Worm (Caenorhabditis elegans): ENCODE results near the gene R10H10.4.

Gene R10H10.4

ce11 chrIV:10413828-10414227 lies 19.1 kb upstream of the R10H10.4 start, which contains the start of gene R10H10.7:
R10H10.7 (minus strand) TSS chrIV:10413928.
- TF ChIP-seq nhr-27 (tag; optimal IDR thresholded peaks at IDR 0.05) (no peak), ceh-100 (GFP tag; IDR thresholded peaks at IDR 0.05) (no peak), ztf-28 (GFP tag; IDR thresholded peaks at IDR 0.05) (no peak), mcd-1 (GFP tag; IDR thresholded peaks at IDR 0.05) (no peak), K11D2.4 (GFP tag; IDR thresholded peaks at IDR 0.05) (no peak), madf-10 (tag; optimal IDR thresholded peaks at IDR 0.05) (no peak), somi-1 (GFP tag; optimal IDR thresholded peaks at IDR 0.05) (no peak), tlf-1 (GFP tag; optimal IDR thresholded peaks at IDR 0.05) (no peak), F55B11.4 (tag; optimal IDR thresholded peaks at IDR 0.05; ENCODE audit: borderline replicate concordance, insufficient read depth) (no peak), ztf-22 (GFP tag; optimal IDR thresholded peaks at IDR 0.05) (no peak), efl-1 (GFP tag; optimal IDR thresholded peaks at IDR 0.05) (no peak), dpl-1 (GFP tag; optimal IDR thresholded peaks at IDR 0.05) (no peak), ceh-40 (GFP tag; IDR thresholded peaks at IDR 0.05) (no peak), ekl-4 (GFP tag; IDR thresholded peaks at IDR 0.05) (no peak), ztf-18 (tag; optimal IDR thresholded peaks at IDR 0.05) (no peak), madf-8 (GFP tag; conservative IDR thresholded peaks at IDR 0.05) (no peak), Y95B8A.8 (GFP tag; IDR thresholded peaks at IDR 0.05) (no peak), egl-18 (GFP tag; IDR thresholded peaks at IDR 0.05) (no peak), hmg-20 (GFP tag; IDR thresholded peaks at IDR 0.05) (no peak)

- TF ChIP-seq hmg-20 (GFP tag; IDR thresholded peaks at IDR 0.05) (no peak), B0035.1 (tag; optimal IDR thresholded peaks at IDR 0.05) (no peak), attf-5 (GFP tag; optimal IDR thresholded peaks at IDR 0.05) (no peak), nfya-1 (tag; optimal IDR thresholded peaks at IDR 0.05; ENCODE audit: borderline replicate concordance, insufficient read depth) (no peak), egrh-3 (GFP tag; IDR thresholded peaks at IDR 0.05) (no peak)
These were observed 14.6 kb upstream of the R10H10.4 start, which contains the start of gene rfk-1 for ce11 chrIV:10409377-10409776. rfk-1 (minus strand) TSS chrIV:10409477.

ce11 chrIV:10403193-10404058 lies 8.7 kb upstream of the R10H10.4 start, which contains the start of gene gpa-7:
gpa-7 (plus strand) TSS chrIV:10404008.
- TF ChIP-seq somi-1 (GFP tag; optimal IDR thresholded peaks at IDR 0.05) (peak; percentile 58), madf-10 (tag; optimal IDR thresholded peaks at IDR 0.05) (no peak), hlh-26 (GFP tag; conservative IDR thresholded peaks at IDR 0.05) (no peak), rcor-1 (GFP tag; IDR thresholded peaks at IDR 0.05) (0 out of 2 replicates have a peak, but pooled peaks have one; percentile 9), snpc-3.4 (tag; optimal IDR thresholded peaks at IDR 0.05) (no peak), rpc-1 (optimal IDR thresholded peaks at IDR 0.05) (no peak), rpc-1 (tag; optimal IDR thresholded peaks at IDR 0.05) (no peak), chd-7 (tag; optimal IDR thresholded peaks at IDR 0.05) (peak; percentile 71), attf-6 (GFP tag; IDR thresholded peaks at IDR 0.05) (no peak), athp-1 (tag; optimal IDR thresholded peaks at IDR 0.05) (no peak), cebp-1 (GFP tag; IDR thresholded peaks at IDR 0.05) (no peak), cebp-1 (tag; optimal IDR thresholded peaks at IDR 0.05) (peak; percentile 41), attf-5 (GFP tag; optimal IDR thresholded peaks at IDR 0.05) (peak; percentile 19), lin-40 (tag; optimal IDR thresholded peaks at IDR 0.05) (peak; percentile 54), egl-18 (GFP tag; IDR thresholded peaks at IDR 0.05) (0 out of 2 replicates have a peak, but pooled peaks have one; percentile 47), ets-4 (GFP tag; optimal IDR thresholded peaks at IDR 0.05) (no peak), F55B11.4 (tag; optimal IDR thresholded peaks at IDR 0.05; ENCODE audit: borderline replicate concordance, insufficient read depth) (no peak), let-526 (GFP tag; IDR thresholded peaks at IDR 0.05) (no peak), egrh-3 (GFP tag; IDR thresholded peaks at IDR 0.05) (no peak), T26A5.8 (tag; optimal IDR thresholded peaks at IDR 0.05) (no peak), hmg-1.2 (GFP tag; IDR thresholded peaks at IDR 0.05) (peak; percentile 59; the same call in 1 of the 2 replicates), ZK185.1 (tag; optimal IDR thresholded peaks at IDR 0.05; ENCODE audit: poor library complexity, severe bottlenecking) (peak; percentile 10), fkh-3 (tag; optimal IDR thresholded peaks at IDR 0.05) (no peak), ccch-3 (GFP tag; optimal IDR thresholded peaks at IDR 0.05) (no peak), let-607 (tag; optimal IDR thresholded peaks at IDR 0.05) (no peak), T07F8.4 (tag; optimal IDR thresholded peaks at IDR 0.05) (no peak), unc-62 (GFP tag; optimal IDR thresholded peaks at IDR 0.05) (no peak)

Measured in whole organism, young adult.